Worm (Caenorhabditis elegans) whole organism, L2 larva: Measurements from ENCODE around the gene tbc-18.

ENCODE experiments used
- C34F6.9 ChIP-seq: fragments of 150-350 bp; optimal IDR thresholded peaks from 2 replicates; lab custom pipeline; 2014; ENCODE audit warnings: missing biosample characterization, missing genetic modification characterization
- F13H6.1 ChIP-seq: sonication (generic microtip); optimal IDR thresholded peaks from 2 replicates; lab custom pipeline; 2016; ENCODE audit warnings: missing genetic modification characterization, missing compliant biosample characterization
- R02D3.7 ChIP-seq: fragments of 150-350 bp; optimal IDR thresholded peaks from 2 replicates; lab custom pipeline; 2014; ENCODE audit warnings: missing biosample characterization, missing genetic modification characterization
- ZK546.5 ChIP-seq: sonication (generic microtip); optimal IDR thresholded peaks from 2 replicates; lab custom pipeline; 2017; ENCODE audit warnings: missing biosample characterization, missing genetic modification characterization
- alr-1 ChIP-seq: fragments of 150-350 bp; optimal IDR thresholded peaks from 2 replicates; lab custom pipeline; 2014; ENCODE audit warnings: missing biosample characterization, missing genetic modification characterization
- aly-2 ChIP-seq: fragments of 150-350 bp; optimal IDR thresholded peaks from 2 replicates; lab custom pipeline; 2014; ENCODE audit warnings: missing biosample characterization, missing genetic modification characterization
- ama-1 ChIP-seq: fragments of 150-350 bp; optimal IDR thresholded peaks from 2 replicates; lab custom pipeline; 2018; ENCODE audit warnings: inconsistent platforms
- ceh-16 ChIP-seq: fragments of 150-350 bp; optimal IDR thresholded peaks from 2 replicates; lab custom pipeline; 2014; ENCODE audit warnings: missing biosample characterization, missing genetic modification characterization
- ceh-82 ChIP-seq: fragments of 150-350 bp; optimal IDR thresholded peaks from 2 replicates; lab custom pipeline; 2014; ENCODE audit warnings: missing biosample characterization, missing genetic modification characterization
- crh-2 ChIP-seq: sonication (generic microtip); optimal IDR thresholded peaks from 2 replicates; lab custom pipeline; 2017; ENCODE audit warnings: missing biosample characterization, missing genetic modification characterization
- egl-27 ChIP-seq: sonication (generic microtip); optimal IDR thresholded peaks from 3 replicates; lab custom pipeline; 2017; ENCODE audit warnings: missing biosample characterization, missing genetic modification reagents, missing genetic modification characterization
- elt-1 ChIP-seq: fragments of 150-350 bp; optimal IDR thresholded peaks from 2 replicates; lab custom pipeline; 2014; ENCODE audit warnings: missing biosample characterization, missing genetic modification characterization
- elt-3 ChIP-seq: sonication (generic microtip); optimal IDR thresholded peaks from 2 replicates; lab custom pipeline; 2017; ENCODE audit warnings: missing biosample characterization, missing genetic modification characterization
- fos-1 ChIP-seq: fragments of 150-350 bp; optimal IDR thresholded peaks from 2 replicates; lab custom pipeline; 2014; ENCODE audit warnings: missing biosample characterization, missing genetic modification characterization
- gmeb-1 ChIP-seq: fragments of 150-350 bp; optimal IDR thresholded peaks from 2 replicates; lab custom pipeline; 2014; ENCODE audit warnings: missing biosample characterization, missing genetic modification characterization
- lin-11 ChIP-seq: fragments of 150-350 bp; sonication (generic microtip); optimal IDR thresholded peaks from 2 replicates; lab custom pipeline; 2014; ENCODE audit warnings: missing biosample characterization, missing genetic modification characterization, inconsistent platforms, mixed read lengths
- lin-13 ChIP-seq: fragments of 150-350 bp; optimal IDR thresholded peaks from 2 replicates; lab custom pipeline; 2014; ENCODE audit warnings: missing biosample characterization, missing genetic modification reagents, missing genetic modification characterization
- lsy-2 ChIP-seq, 2 experiments: fragments of 150-350 bp in 1 of 2; sonication (generic microtip) in 1 of 2; optimal IDR thresholded peaks; 2 replicates each; lab custom pipeline; 2014 to 2017; ENCODE audit warnings: missing biosample characterization in 2 of 2, missing genetic modification characterization in 2 of 2
- mab-5 ChIP-seq: fragments of 150-350 bp; optimal IDR thresholded peaks from 2 replicates; lab custom pipeline; 2014; ENCODE audit warnings: missing biosample characterization, missing genetic modification characterization
- mbf-1 ChIP-seq: sonication (generic microtip); optimal IDR thresholded peaks from 2 replicates; lab custom pipeline; 2017; ENCODE audit warnings: missing biosample characterization, missing genetic modification characterization
- nhr-11 ChIP-seq: fragments of 150-350 bp; optimal IDR thresholded peaks from 2 replicates; lab custom pipeline; 2014; ENCODE audit warnings: missing biosample characterization, missing genetic modification characterization
- nhr-129 ChIP-seq: fragments of 150-350 bp; optimal IDR thresholded peaks from 2 replicates; lab custom pipeline; 2014; ENCODE audit warnings: missing biosample characterization, missing genetic modification characterization
- nhr-21 ChIP-seq: fragments of 150-350 bp; optimal IDR thresholded peaks from 2 replicates; lab custom pipeline; 2014; ENCODE audit warnings: missing biosample characterization, missing genetic modification characterization
- nhr-23 ChIP-seq: fragments of 150-350 bp; optimal IDR thresholded peaks from 2 replicates; lab custom pipeline; 2014; ENCODE audit warnings: missing biosample characterization, missing genetic modification reagents, missing genetic modification characterization
- nhr-237 ChIP-seq: fragments of 150-350 bp; optimal IDR thresholded peaks from 2 replicates; lab custom pipeline; 2014; ENCODE audit warnings: missing biosample characterization, missing genetic modification characterization
- nhr-25 ChIP-seq: fragments of 150-350 bp; sonication (generic microtip); optimal IDR thresholded peaks from 3 replicates; lab custom pipeline; 2014; ENCODE audit warnings: missing biosample characterization, missing genetic modification characterization
- sem-4 ChIP-seq: fragments of 150-350 bp; optimal IDR thresholded peaks from 2 replicates; lab custom pipeline; 2014; ENCODE audit warnings: missing biosample characterization, missing genetic modification reagents, missing genetic modification characterization
- skn-1 ChIP-seq: sonication (generic microtip); optimal IDR thresholded peaks from 2 replicates; lab custom pipeline; 2017; ENCODE audit warnings: missing biosample characterization, missing genetic modification characterization
- sma-3 ChIP-seq: sonication (generic microtip); optimal IDR thresholded peaks from 2 replicates; lab custom pipeline; 2016; ENCODE audit warnings: missing genetic modification reagents, missing genetic modification characterization, missing compliant biosample characterization
- sma-9 ChIP-seq, 2 experiments: fragments of 150-350 bp in 1 of 2; sonication (generic microtip) in 1 of 2; optimal IDR thresholded peaks; 2 replicates each; lab custom pipeline; 2014 to 2016; ENCODE audit warnings: missing genetic modification characterization in 2 of 2, mild to moderate bottlenecking in 1 of 2, missing biosample characterization in 1 of 2, missing compliant biosample characterization in 1 of 2, missing genetic modification reagents in 1 of 2, moderate library complexity in 1 of 2
- snpc-4 ChIP-seq: fragments of 150-350 bp; optimal IDR thresholded peaks from 2 replicates; lab custom pipeline; 2014; ENCODE audit warnings: missing biosample characterization, missing genetic modification characterization
- unc-55 ChIP-seq: fragments of 150-350 bp; sonication (generic microtip); optimal IDR thresholded peaks from 3 replicates; lab custom pipeline; 2014; ENCODE audit warnings: missing biosample characterization, missing genetic modification reagents, missing genetic modification characterization
- unc-62 ChIP-seq: fragments of 150-350 bp; optimal IDR thresholded peaks from 2 replicates; lab custom pipeline; 2014; ENCODE audit warnings: missing biosample characterization, missing genetic modification reagents, missing genetic modification characterization
- zag-1 ChIP-seq: fragments of 150-350 bp; optimal IDR thresholded peaks from 2 replicates; lab custom pipeline; 2014; ENCODE audit warnings: missing biosample characterization, missing genetic modification characterization
- ztf-1 ChIP-seq: fragments of 200-800 bp; sonication (Bioruptor generic); conservative IDR thresholded peaks from 2 replicates; pipeline ENCODE4 v1.3.6; 2022; ENCODE audit warnings: missing genetic modification characterization, missing compliant biosample characterization
- ztf-11 ChIP-seq: sonication (generic microtip); optimal IDR thresholded peaks from 2 replicates; lab custom pipeline; 2017; ENCODE audit warnings: missing biosample characterization, missing genetic modification characterization
- ztf-4 ChIP-seq: fragments of 150-350 bp; optimal IDR thresholded peaks from 2 replicates; lab custom pipeline; 2014; ENCODE audit warnings: missing biosample characterization, missing genetic modification characterization

tbc-18 gene

DNA sequence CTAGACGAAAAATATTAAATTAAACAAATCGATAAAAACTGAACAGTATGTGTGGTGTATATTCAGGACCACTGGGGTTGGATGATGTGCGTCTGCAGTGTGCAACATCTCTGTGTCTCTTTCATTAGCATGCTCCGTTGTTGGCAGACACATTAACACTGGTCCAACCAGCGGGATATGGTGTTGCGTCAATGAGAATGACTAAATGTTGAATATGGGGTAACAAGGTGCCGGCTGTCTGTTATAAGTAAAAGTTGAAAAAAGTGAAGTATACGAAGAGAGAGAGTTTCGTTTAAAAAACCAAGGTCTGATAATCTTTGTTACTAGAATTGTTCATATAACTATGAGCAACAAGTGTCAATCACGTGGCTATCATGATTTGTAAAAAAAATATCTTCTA, 38.5 kb downstream of the tbc-18 start, which contains the start of gene ced-8:
Gene ced-8 (minus strand): TSS at position 101 of the 400 bp plus-strand sequence.
- TF ChIP-seq sma-3 (no peak), nhr-21 (no peak), snpc-4 (no peak), sem-4 (tag; lab: Kevin White, UChicago) (no peak), ztf-1 (no peak), ceh-82 (tag; lab: Kevin White, UChicago) (no peak), lin-13 (GFP tag; lab: Kevin White, UChicago) (no peak), zag-1 (tag; lab: Kevin White, UChicago) (no peak), C34F6.9 (tag; lab: Kevin White, UChicago) (no peak), egl-27 (tag; lab: Kevin White, UChicago) (no peak), elt-3 (tag; lab: Kevin White, UChicago) (no peak), elt-1 (tag; lab: Kevin White, UChicago) (no peak)

DNA sequence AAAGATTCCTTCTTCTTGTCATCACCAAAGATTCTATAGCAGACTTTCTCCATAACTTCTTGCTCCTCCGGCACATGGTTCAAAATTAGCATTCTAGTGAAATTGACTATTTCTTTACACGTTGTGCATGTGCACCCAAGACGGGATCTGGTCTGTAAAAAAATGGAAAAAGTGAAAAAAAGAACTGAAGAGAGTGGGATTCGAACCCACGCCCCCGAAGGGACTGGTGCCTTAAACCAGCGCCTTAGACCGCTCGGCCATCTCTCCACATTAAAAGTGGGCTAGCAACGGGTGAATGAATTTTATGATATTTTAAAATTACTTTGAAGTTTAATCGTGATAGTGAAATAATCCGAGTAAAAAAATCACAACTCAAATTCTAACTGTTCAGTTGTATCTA, 39.4 kb downstream of the tbc-18 start:
- TF ChIP-seq gmeb-1 (tag; lab: Kevin White, UChicago) (no peak), R02D3.7 (tag; lab: Kevin White, UChicago) (no peak), fos-1 (tag; lab: Kevin White, UChicago) (peak; percentile 19), ceh-82 (tag; lab: Kevin White, UChicago) (no peak), nhr-237 (tag; lab: Kevin White, UChicago) (no peak), alr-1 (no peak), ceh-16 (tag; lab: Kevin White, UChicago) (no peak)

DNA sequence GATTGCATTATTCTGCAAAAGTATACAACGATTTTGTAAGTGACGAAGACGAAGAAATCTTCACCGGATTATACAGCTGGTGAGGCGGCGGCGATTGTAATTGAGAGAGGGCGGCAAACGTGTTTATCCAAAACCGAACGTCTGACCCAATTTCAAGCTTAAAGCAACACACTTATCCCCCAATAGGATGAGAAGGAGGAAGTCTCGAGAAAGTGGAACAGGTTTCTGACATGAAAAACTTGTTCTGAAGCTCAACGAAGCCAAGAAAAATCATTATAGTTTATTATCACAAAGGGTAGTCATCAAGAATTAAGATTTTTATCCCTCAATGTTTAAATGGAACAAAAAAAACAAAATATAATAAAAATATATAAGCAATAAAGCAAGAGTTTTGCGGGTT, 40.0 kb downstream of the tbc-18 start, which contains the start of gene spp-13:
Gene spp-13 (minus strand): TSS at position 143 of the 400 bp plus-strand sequence.
- TF ChIP-seq nhr-21, result peak; percentile 28
- TF ChIP-seq sem-4 (tag; lab: Kevin White, UChicago), result peak; percentile 54
- no peak for TF ChIP-seq skn-1

DNA sequence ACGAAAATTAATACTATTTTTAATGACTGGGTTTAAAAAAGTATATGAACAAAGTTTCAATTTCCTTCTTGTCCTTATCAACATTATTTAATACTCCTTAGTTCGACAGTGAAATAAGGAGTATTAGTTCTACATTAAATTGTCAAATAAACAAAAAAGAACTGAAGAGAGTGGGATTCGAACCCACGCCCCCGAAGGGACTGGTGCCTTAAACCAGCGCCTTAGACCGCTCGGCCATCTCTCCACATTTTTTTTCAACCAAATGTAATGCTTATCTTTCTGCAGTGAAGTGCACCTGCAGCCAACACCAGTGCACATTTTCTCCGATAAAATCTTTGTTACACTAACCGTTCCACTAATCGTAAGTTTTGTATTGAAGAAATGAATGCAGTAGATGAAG, 40.9 kb downstream of the tbc-18 start:
- no peak for TF ChIP-seq ztf-11 (tag; lab: Kevin White, UChicago)
- TF ChIP-seq sma-9 (GFP tag; optimal IDR thresholded peaks at IDR 0.05; lab: Kevin White, UChicago), result peak; percentile 18
- TF ChIP-seq sma-9 (tag; optimal IDR thresholded peaks at IDR 0.05; lab: Kevin White, UChicago), result no peak

DNA sequence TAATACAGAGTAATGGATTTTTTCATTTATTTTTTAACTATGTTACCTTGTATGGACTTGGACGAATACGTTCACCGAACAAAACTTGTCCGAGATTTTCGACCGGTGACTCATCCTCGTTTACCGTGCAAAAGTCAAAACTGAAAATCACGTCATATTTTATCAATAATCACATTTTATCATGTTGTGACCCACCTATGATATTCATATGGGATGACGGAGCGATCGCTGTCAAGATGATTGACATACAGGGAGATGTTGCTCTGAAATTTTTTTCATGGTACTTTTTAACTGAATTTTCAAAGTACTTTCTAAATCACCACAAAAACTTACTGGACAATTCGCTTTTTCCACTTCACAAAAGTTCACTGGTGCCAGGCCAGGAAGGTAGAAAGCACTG, 43.2 kb downstream of the tbc-18 start:
- TF ChIP-seq mab-5 (tag; lab: Kevin White, UChicago), result no peak

DNA sequence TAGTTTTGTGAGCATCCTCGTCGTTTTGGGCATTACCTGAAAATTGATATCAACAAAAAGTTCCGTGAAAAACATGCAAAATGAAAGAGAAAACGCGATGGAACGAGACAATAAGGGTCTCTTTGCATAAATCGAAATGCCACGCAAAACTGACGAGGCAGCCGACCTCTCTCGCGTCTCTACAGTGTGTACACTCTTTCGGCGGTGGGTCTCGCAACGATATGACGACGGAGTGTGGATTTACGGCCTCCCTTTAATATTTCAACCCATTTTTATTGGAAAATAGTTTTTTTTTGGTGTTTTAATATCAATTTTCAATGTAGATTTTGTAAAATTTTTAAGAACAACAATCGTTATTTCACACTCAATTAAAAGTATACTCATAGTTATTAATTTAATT, 43.7 kb downstream of the tbc-18 start, which contains the start of gene tag-123:
Gene tag-123 (minus strand): TSS at position 36 of the 400 bp plus-strand sequence.
- peak; percentile 77 for TF ChIP-seq R02D3.7 (tag; lab: Kevin White, UChicago)
- TF ChIP-seq sma-3, result peak; percentile 41
- peak; percentile 70 for TF ChIP-seq unc-55 (GFP tag; lab: Kevin White, UChicago)
- peak; percentile 56 for TF ChIP-seq nhr-129 (tag; lab: Kevin White, UChicago)
- TF ChIP-seq unc-62 (GFP tag; lab: Kevin White, UChicago), result no peak
- TF ChIP-seq lin-11 (tag; lab: Kevin White, UChicago), result peak; percentile 64
- peak; percentile 33 for TF ChIP-seq nhr-25 (tag; lab: Kevin White, UChicago)
- TF ChIP-seq fos-1 (tag; lab: Kevin White, UChicago), result peak; percentile 66
- peak; percentile 69 for TF ChIP-seq C34F6.9 (tag; lab: Kevin White, UChicago)
- peak; percentile 52 for TF ChIP-seq sem-4 (tag; lab: Kevin White, UChicago)
- TF ChIP-seq mbf-1, result no peak
- peak; percentile 52 for TF ChIP-seq mab-5 (tag; lab: Kevin White, UChicago)
- peak; percentile 49 for TF ChIP-seq nhr-21
- peak in 1 of 2 experiments; percentile 73 for TF ChIP-seq lsy-2 (tag; optimal IDR thresholded peaks at IDR 0.05; lab: Kevin White, UChicago)
- TF ChIP-seq alr-1, result no peak
- TF ChIP-seq sma-9 (GFP tag; optimal IDR thresholded peaks at IDR 0.05; lab: Kevin White, UChicago), result peak; percentile 50
- no peak for TF ChIP-seq sma-9 (tag; optimal IDR thresholded peaks at IDR 0.05; lab: Kevin White, UChicago)
- TF ChIP-seq nhr-23, result no peak
- TF ChIP-seq F13H6.1 (tag; lab: Kevin White, UChicago), result peak; percentile 32
- TF ChIP-seq snpc-4, result peak; percentile 62
- TF ChIP-seq lin-13 (GFP tag; lab: Kevin White, UChicago), result peak; percentile 66
- TF ChIP-seq aly-2 (tag; lab: Kevin White, UChicago), result no peak
- no peak for TF ChIP-seq ama-1
- TF ChIP-seq gmeb-1 (tag; lab: Kevin White, UChicago), result peak; percentile 56
- no peak for TF ChIP-seq ztf-4 (tag; lab: Kevin White, UChicago)
- TF ChIP-seq ZK546.5 (tag; lab: Kevin White, UChicago), result no peak
- TF ChIP-seq crh-2 (tag; lab: Kevin White, UChicago), result peak; percentile 99
- TF ChIP-seq nhr-11 (tag; lab: Kevin White, UChicago), result no peak
